Worm (Caenorhabditis elegans): ENCODE measurements around the gene C34D4.4.

The C34D4.4 gene

ce11 chrIV:7103211-7103679 lies 45.9 kb upstream of the C34D4.4 start, which contains the start of the genes rde-8 and ZC477.3:
Gene rde-8, minus strand, starts transcription at chrIV:7103261.
Gene ZC477.3, plus strand, starts transcription at chrIV:7103492.
- TF ChIP-seq ces-1 (GFP tag; optimal IDR thresholded peaks at IDR 0.05) = no peak
- TF ChIP-seq nhr-28 (tag; optimal IDR thresholded peaks at IDR 0.05) = no peak
- TF ChIP-seq pqm-1 (tag; optimal IDR thresholded peaks at IDR 0.05) = no peak
- TF ChIP-seq nhr-11 (tag; optimal IDR thresholded peaks at IDR 0.05) = peak; percentile 37
- peak; percentile 34 for TF ChIP-seq lin-13 (GFP tag; optimal IDR thresholded peaks at IDR 0.05)
- TF ChIP-seq ceh-90 (tag; optimal IDR thresholded peaks at IDR 0.05) = no peak
- peak in 1 of 2 experiments; percentile 19 for TF ChIP-seq ztf-11 (tag; optimal IDR thresholded peaks at IDR 0.05)
- TF ChIP-seq lin-35 (GFP tag; optimal IDR thresholded peaks at IDR 0.05) = peak; percentile 79 to 86
- TF ChIP-seq nhr-237 (tag; optimal IDR thresholded peaks at IDR 0.05) = no peak
- peak; percentile 89 for TF ChIP-seq rnt-1 (tag; optimal IDR thresholded peaks at IDR 0.05)
- TF ChIP-seq lir-3 (tag; optimal IDR thresholded peaks at IDR 0.05; ENCODE audit: poor library complexity) = peak; percentile 9
- TF ChIP-seq nhr-84 (tag; optimal IDR thresholded peaks at IDR 0.05) = no peak
- TF ChIP-seq swsn-7 (tag; optimal IDR thresholded peaks at IDR 0.05) = peak; percentile 85
- TF ChIP-seq fos-1 (tag; optimal IDR thresholded peaks at IDR 0.05) = peak; percentile 9
- TF ChIP-seq ceh-82 (tag; optimal IDR thresholded peaks at IDR 0.05) = peak; percentile 46 to 85 (median 55)
- TF ChIP-seq vab-15 (tag; optimal IDR thresholded peaks at IDR 0.05) = no peak
- no peak for TF ChIP-seq C04F5.9 (tag; optimal IDR thresholded peaks at IDR 0.05)
- peak; percentile 83 for TF ChIP-seq dsc-1 (tag; optimal IDR thresholded peaks at IDR 0.05)
- TF ChIP-seq ceh-8 (GFP tag; optimal IDR thresholded peaks at IDR 0.05) = no peak
- TF ChIP-seq tbx-2 (tag; optimal IDR thresholded peaks at IDR 0.05) = peak; percentile 85
- TF ChIP-seq hlh-4 (tag; optimal IDR thresholded peaks at IDR 0.05) = no peak
- no peak for TF ChIP-seq ztf-4 (tag; optimal IDR thresholded peaks at IDR 0.05)
- TF ChIP-seq snpc-4 (tag; optimal IDR thresholded peaks at IDR 0.05) = peak; percentile 80
- TF ChIP-seq mef-2 (tag; optimal IDR thresholded peaks at IDR 0.05) = no peak
- TF ChIP-seq nhr-19 (GFP tag; conservative IDR thresholded peaks at IDR 0.05) = peak; percentile 78
- TF ChIP-seq ama-1 (optimal IDR thresholded peaks at IDR 0.05) = peak; percentile 17
- TF ChIP-seq aha-1 (tag; optimal IDR thresholded peaks at IDR 0.05) = no peak
- peak; percentile 94 for TF ChIP-seq mep-1 (tag; optimal IDR thresholded peaks at IDR 0.05)
- TF ChIP-seq nhr-90 (tag; optimal IDR thresholded peaks at IDR 0.05; ENCODE audit: poor library complexity) = peak; percentile 85
- TF ChIP-seq egl-13 (tag; optimal IDR thresholded peaks at IDR 0.05) = peak; percentile 57
- peak; percentile 52 for TF ChIP-seq elt-2 (tag; optimal IDR thresholded peaks at IDR 0.05)
- TF ChIP-seq grh-1 (GFP tag; IDR thresholded peaks at IDR 0.05) = peak; percentile 67
- no peak for TF ChIP-seq ets-5 (GFP tag; IDR thresholded peaks at IDR 0.05)
- TF ChIP-seq snu-23 (GFP tag; optimal IDR thresholded peaks at IDR 0.05) = peak; percentile 90
- no peak for TF ChIP-seq C34B4.2 (tag; optimal IDR thresholded peaks at IDR 0.05)
- TF ChIP-seq nhr-12 (tag; optimal IDR thresholded peaks at IDR 0.05) = no peak
- no peak for TF ChIP-seq zag-1 (tag; optimal IDR thresholded peaks at IDR 0.05)
- TF ChIP-seq C16A3.4 (tag; optimal IDR thresholded peaks at IDR 0.05) = peak; percentile 71
- peak; percentile 35 for TF ChIP-seq efl-3 (GFP tag; optimal IDR thresholded peaks at IDR 0.05)
- TF ChIP-seq hpl-2 (GFP tag; optimal IDR thresholded peaks at IDR 0.05) = no peak
- peak; percentile 90 for TF ChIP-seq nhr-71 (tag; optimal IDR thresholded peaks at IDR 0.05)
- peak; percentile 5 for TF ChIP-seq nhr-77 (tag; optimal IDR thresholded peaks at IDR 0.05)
- TF ChIP-seq lin-14 (GFP tag; optimal IDR thresholded peaks at IDR 0.05) = no peak
- no peak for TF ChIP-seq tlp-1 (tag; optimal IDR thresholded peaks at IDR 0.05)
- TF ChIP-seq egl-27 (tag; optimal IDR thresholded peaks at IDR 0.05) = no peak
- no peak for TF ChIP-seq pag-3 (tag; optimal IDR thresholded peaks at IDR 0.05; ENCODE audit: borderline replicate concordance, insufficient read depth)
- peak; percentile 48 for TF ChIP-seq fkh-8 (tag; optimal IDR thresholded peaks at IDR 0.05)
- TF ChIP-seq hlh-17 (GFP tag; optimal IDR thresholded peaks at IDR 0.05; ENCODE audit: borderline replicate concordance) = no peak
- TF ChIP-seq nhr-85 (tag) = peak; percentile 68
- TF ChIP-seq lin-39 (tag; optimal IDR thresholded peaks at IDR 0.05) = peak; percentile 64
- no peak for TF ChIP-seq unc-30 (tag; optimal IDR thresholded peaks at IDR 0.05)
- TF ChIP-seq pax-3 (tag; optimal IDR thresholded peaks at IDR 0.05) = no peak
- TF ChIP-seq zip-4 (GFP tag; optimal IDR thresholded peaks at IDR 0.05) = peak; percentile 45
